Fruit fly (Drosophila melanogaster): ENCODE results near the gene CG14260.

CG14260 gene

dm6 chr3R:27238438-27239301 lies 26.6 kb upstream of the CG14260 start, which contains the start of the genes CG31064 and PolA2 (continued):
- TF ChIP-seq pum (GFP tag; optimal IDR thresholded peaks at IDR 0.05) (peak; percentile 28), NC2β (GFP tag; optimal IDR thresholded peaks at IDR 0.05) (no peak), CG16815 (GFP tag; optimal IDR thresholded peaks at IDR 0.05) (no peak), ash1 (GFP tag; optimal IDR thresholded peaks at IDR 0.05) (no peak), CG13424 (tag; optimal IDR thresholded peaks at IDR 0.05) (peak; percentile 6), dmrt99B (tag; optimal IDR thresholded peaks at IDR 0.05) (no peak), fu2 (GFP tag; optimal IDR thresholded peaks at IDR 0.05) (no peak), CG11398 (GFP tag; optimal IDR thresholded peaks at IDR 0.05) (no peak), mirr (GFP tag; optimal IDR thresholded peaks at IDR 0.05) (no peak), CG11504 (tag; optimal IDR thresholded peaks at IDR 0.05) (no peak), CG10979 (tag; optimal IDR thresholded peaks at IDR 0.05) (no peak), CG2889 (GFP tag; IDR thresholded peaks at IDR 0.05) (no peak), Tbp (GFP tag; optimal IDR thresholded peaks at IDR 0.05) (no peak), zen (tag; optimal IDR thresholded peaks at IDR 0.05) (peak; percentile 28), jigr1 (GFP tag; IDR thresholded peaks at IDR 0.05) (no peak), CG7357 (GFP tag; IDR thresholded peaks at IDR 0.05) (no peak), CG17912 (GFP tag; optimal IDR thresholded peaks at IDR 0.05) (peak; percentile 38), HLHmδ (GFP tag; optimal IDR thresholded peaks at IDR 0.05) (peak; percentile 55), hth (optimal IDR thresholded peaks at IDR 0.05) (no peak), CG14014 (GFP tag; IDR thresholded peaks at IDR 0.05) (no peak), CG14965 (GFP tag; optimal IDR thresholded peaks at IDR 0.05; ENCODE audit: borderline replicate concordance) (no peak), ERR (GFP tag; optimal IDR thresholded peaks at IDR 0.05) (no peak), CG2116 (GFP tag; optimal IDR thresholded peaks at IDR 0.05) (peak; percentile 91), CG8359 (GFP tag; optimal IDR thresholded peaks at IDR 0.05; ENCODE audit: borderline replicate concordance) (no peak), zf30C (GFP tag; optimal IDR thresholded peaks at IDR 0.05) (no peak), CG10209 (GFP tag; optimal IDR thresholded peaks at IDR 0.05) (no peak), gfzf (GFP tag; optimal IDR thresholded peaks at IDR 0.05) (peak; percentile 29), CG2875 (GFP tag; optimal IDR thresholded peaks at IDR 0.05) (no peak), vvl (GFP tag; IDR thresholded peaks at IDR 0.05) (peak; percentile 51), bbx (GFP tag; IDR thresholded peaks at IDR 0.05; ENCODE audit: partially characterized antibody) (peak; percentile 89), stwl (tag; optimal IDR thresholded peaks at IDR 0.05) (peak; percentile 82), tup (GFP tag; optimal IDR thresholded peaks at IDR 0.05) (no peak), HLH4C (GFP tag; IDR thresholded peaks at IDR 0.05; ENCODE audit: partially characterized antibody) (peak; percentile 91), Atf6 (GFP tag; IDR thresholded peaks at IDR 0.05) (no peak), CG3407 (GFP tag; optimal IDR thresholded peaks at IDR 0.05) (no peak), CG7786 (GFP tag; optimal IDR thresholded peaks at IDR 0.05) (no peak), YL-1 (GFP tag; optimal IDR thresholded peaks at IDR 0.05) (peak; percentile 49), Nf-YB (GFP tag; optimal IDR thresholded peaks at IDR 0.05) (no peak), jumu (GFP tag; optimal IDR thresholded peaks at IDR 0.05) (peak; percentile 34), Fer3 (tag; optimal IDR thresholded peaks at IDR 0.05) (no peak), tgo (GFP tag; IDR thresholded peaks at IDR 0.05) (no peak), CG15696 (tag; optimal IDR thresholded peaks at IDR 0.05) (no peak), twi (tag; optimal IDR thresholded peaks at IDR 0.05) (no peak), toy (GFP tag; IDR thresholded peaks at IDR 0.05) (no peak), Blimp-1 (GFP tag; optimal IDR thresholded peaks at IDR 0.05) (no peak), CG6689 (GFP tag; IDR thresholded peaks at IDR 0.05) (no peak), CG1832 (GFP tag; optimal IDR thresholded peaks at IDR 0.05) (no peak), CG8281 (tag; optimal IDR thresholded peaks at IDR 0.05) (peak; percentile 94), maf-S (GFP tag; optimal IDR thresholded peaks at IDR 0.05) (no peak)
